Fruit fly (Drosophila melanogaster) whole organism, embryonic: ENCODE results near the gene CG5608.

Experiments
- ATbp ChIP-seq: fragments of 200-800 bp; sonication (Bioruptor generic); optimal IDR thresholded peaks from 2 replicates; lab custom pipeline; 2017; ENCODE audit warnings: missing biosample characterization, mild to moderate bottlenecking, missing genetic modification characterization, missing genetic modification reagents
- Atf3 ChIP-seq: fragments of 200-800 bp; sonication (Bioruptor generic); optimal IDR thresholded peaks from 3 replicates; lab custom pipeline; 2016; ENCODE audit warnings: missing biosample characterization, missing genetic modification characterization
- CG1024 ChIP-seq: fragments of 200-800 bp; sonication (Bioruptor generic); IDR thresholded peaks from 2 replicates; pipeline ENCODE4 v1.3.6; 2022; ENCODE audit warnings: missing biosample characterization, missing genetic modification characterization
- CG11093 ChIP-seq: fragments of 200-800 bp; sonication (Bioruptor generic); IDR thresholded peaks from 3 replicates; pipeline ENCODE4 v1.3.6; 2022; ENCODE audit warnings: missing biosample characterization, missing genetic modification characterization
- CG11695 ChIP-seq: fragments of 200-800 bp; sonication (Bioruptor generic); IDR thresholded peaks from 3 replicates; pipeline ENCODE4 v1.3.6; 2022; ENCODE audit warnings: missing biosample characterization, missing genetic modification characterization
- CG12769 ChIP-seq: fragments of 200-800 bp; sonication (Bioruptor generic); optimal IDR thresholded peaks from 2 replicates; lab custom pipeline; 2019; ENCODE audit warnings: missing biosample characterization, mild to moderate bottlenecking, missing genetic modification characterization, moderate library complexity
- CG13894 ChIP-seq: fragments of 200-800 bp; sonication (Bioruptor generic); optimal IDR thresholded peaks from 3 replicates; lab custom pipeline; 2018; ENCODE audit warnings: missing biosample characterization, mild to moderate bottlenecking, missing genetic modification characterization, moderate library complexity
- CG14860 ChIP-seq: fragments of 200-800 bp; sonication (Bioruptor generic); IDR thresholded peaks from 3 replicates; pipeline ENCODE4 v1.3.6; 2022; ENCODE audit warnings: missing biosample characterization, missing genetic modification characterization; ENCODE audit not compliant: partially characterized antibody
- CG17802 ChIP-seq: fragments of 200-800 bp; sonication (Bioruptor generic); optimal IDR thresholded peaks from 2 replicates; lab custom pipeline; 2018; ENCODE audit warnings: missing biosample characterization, mild to moderate bottlenecking, missing genetic modification characterization, moderate library complexity
- CG17912 ChIP-seq: fragments of 200-800 bp; sonication (Bioruptor generic); optimal IDR thresholded peaks from 2 replicates; lab custom pipeline; 2018; ENCODE audit warnings: missing biosample characterization, mild to moderate bottlenecking, missing genetic modification characterization
- CG18599 ChIP-seq: fragments of 200-800 bp; sonication (Bioruptor generic); optimal IDR thresholded peaks from 3 replicates; lab custom pipeline; 2017; ENCODE audit warnings: missing biosample characterization, missing genetic modification characterization, mild to moderate bottlenecking, moderate library complexity, missing genetic modification reagents
- CG30403 ChIP-seq: fragments of 200-800 bp; sonication (Bioruptor generic); optimal IDR thresholded peaks from 3 replicates; lab custom pipeline; 2016; ENCODE audit warnings: missing biosample characterization, missing genetic modification characterization
- CG4360 ChIP-seq: fragments of 200-800 bp; sonication (Bioruptor generic); IDR thresholded peaks from 2 replicates; pipeline ENCODE4 v1.3.6; 2022; ENCODE audit warnings: missing biosample characterization, missing genetic modification characterization
- CG43689 ChIP-seq: fragments of 200-800 bp; sonication (Bioruptor generic); IDR thresholded peaks from 2 replicates; pipeline ENCODE4 v1.3.6; 2022; ENCODE audit warnings: missing biosample characterization, missing genetic modification characterization
- CG4424 ChIP-seq: fragments of 200-800 bp; sonication (Bioruptor generic); optimal IDR thresholded peaks from 3 replicates; lab custom pipeline; 2016; ENCODE audit warnings: missing biosample characterization, missing genetic modification characterization
- CG6175 ChIP-seq: fragments of 200-800 bp; sonication (Bioruptor generic); IDR thresholded peaks from 3 replicates; pipeline ENCODE4 v1.3.6; 2022; ENCODE audit warnings: missing biosample characterization, missing genetic modification characterization
- CG9609 ChIP-seq: fragments of 200-800 bp; sonication (Bioruptor generic); optimal IDR thresholded peaks from 3 replicates; lab custom pipeline; 2016; ENCODE audit warnings: missing biosample characterization, missing genetic modification characterization
- Camta ChIP-seq: fragments of 200-800 bp; sonication (Bioruptor generic); optimal IDR thresholded peaks from 2 replicates; lab custom pipeline; 2016; ENCODE audit warnings: missing biosample characterization, missing genetic modification characterization
- Dek ChIP-seq: fragments of 200-800 bp; sonication (Bioruptor generic); optimal IDR thresholded peaks from 3 replicates; lab custom pipeline; 2019; ENCODE audit warnings: missing biosample characterization, mild to moderate bottlenecking, missing genetic modification characterization, moderate library complexity
- Dp ChIP-seq: fragments of 200-800 bp; sonication (Bioruptor generic); optimal IDR thresholded peaks from 2 replicates; lab custom pipeline; 2018; ENCODE audit warnings: missing biosample characterization, mild to moderate bottlenecking, missing genetic modification characterization, moderate library complexity
- Gsc ChIP-seq: fragments of 200-800 bp; sonication (Bioruptor generic); IDR thresholded peaks from 2 replicates; pipeline ENCODE4 v1.3.6; 2022; ENCODE audit warnings: missing biosample characterization, missing genetic modification characterization
- HLH4C ChIP-seq: fragments of 200-800 bp; sonication (Bioruptor generic); IDR thresholded peaks from 3 replicates; pipeline ENCODE4 v1.3.6; 2022; ENCODE audit warnings: missing biosample characterization, missing genetic modification characterization; ENCODE audit not compliant: partially characterized antibody
- Hsf ChIP-seq: fragments of 200-800 bp; sonication (Bioruptor generic); optimal IDR thresholded peaks from 3 replicates; lab custom pipeline; 2016; ENCODE audit warnings: missing biosample characterization, missing genetic modification characterization
- NC2β ChIP-seq: fragments of 200-800 bp; sonication (Bioruptor generic); optimal IDR thresholded peaks from 2 replicates; lab custom pipeline; 2016; ENCODE audit warnings: missing biosample characterization, missing genetic modification characterization
- Nf-YC ChIP-seq: fragments of 200-800 bp; optimal IDR thresholded peaks from 3 replicates; lab custom pipeline; 2019; ENCODE audit warnings: missing biosample characterization, mild to moderate bottlenecking, missing genetic modification characterization, moderate library complexity
- Oli ChIP-seq: fragments of 200-800 bp; sonication (Bioruptor generic); optimal IDR thresholded peaks from 2 replicates; lab custom pipeline; 2018; ENCODE audit warnings: missing biosample characterization, mild to moderate bottlenecking, missing genetic modification characterization, moderate library complexity
- Rx ChIP-seq: fragments of 200-800 bp; sonication (Bioruptor generic); IDR thresholded peaks from 2 replicates; pipeline ENCODE4 v1.3.6; 2022; ENCODE audit warnings: missing biosample characterization, missing genetic modification characterization
- Side ChIP-seq: fragments of 200-800 bp; sonication (Bioruptor generic); optimal IDR thresholded peaks from 2 replicates; lab custom pipeline; 2016; ENCODE audit warnings: missing biosample characterization, missing genetic modification characterization
- Six4 ChIP-seq: fragments of 200-800 bp; sonication (Bioruptor generic); optimal IDR thresholded peaks from 2 replicates; lab custom pipeline; 2016; ENCODE audit warnings: missing biosample characterization, missing genetic modification characterization
- Sry-β ChIP-seq: fragments of 200-800 bp; sonication (Bioruptor generic); optimal IDR thresholded peaks from 2 replicates; lab custom pipeline; 2018; ENCODE audit warnings: missing biosample characterization, mild to moderate bottlenecking, missing genetic modification characterization, moderate library complexity
- Sry-δ ChIP-seq: fragments of 200-800 bp; sonication (Bioruptor generic); optimal IDR thresholded peaks from 2 replicates; lab custom pipeline; 2016; ENCODE audit warnings: missing biosample characterization, missing genetic modification characterization
- Usf ChIP-seq: fragments of 200-800 bp; sonication (Bioruptor generic); optimal IDR thresholded peaks from 2 replicates; lab custom pipeline; 2017; ENCODE audit warnings: missing genotype, missing biosample characterization, missing genetic modification characterization
- ash1 ChIP-seq: fragments of 200-800 bp; sonication (Bioruptor generic); optimal IDR thresholded peaks from 2 replicates; lab custom pipeline; 2018; ENCODE audit warnings: missing biosample characterization, mild to moderate bottlenecking, missing genetic modification characterization
- bowl ChIP-seq: fragments of 200-800 bp; sonication (Bioruptor generic); IDR thresholded peaks from 2 replicates; pipeline ENCODE4 v1.3.6; 2022; ENCODE audit warnings: missing biosample characterization, missing genetic modification characterization
- bsh ChIP-seq, 2 experiments: fragments of 200-800 bp; sonication (Bioruptor generic); optimal IDR thresholded peaks; 2 replicates each; lab custom pipeline; 2017 to 2018; ENCODE audit warnings: mild to moderate bottlenecking in 2 of 2, missing biosample characterization in 2 of 2, missing genetic modification characterization in 2 of 2, moderate library complexity in 1 of 2
- chif ChIP-seq, 2 experiments: fragments of 200-800 bp; sonication (Bioruptor generic); optimal IDR thresholded peaks; 3 replicates each; lab custom pipeline; 2016; ENCODE audit warnings: missing biosample characterization in 2 of 2, missing genetic modification characterization in 2 of 2
- crc ChIP-seq: fragments of 200-800 bp; sonication (Bioruptor generic); optimal IDR thresholded peaks from 2 replicates; lab custom pipeline; 2016; ENCODE audit warnings: missing biosample characterization, missing genetic modification characterization
- crp ChIP-seq, 2 experiments: fragments of 200-800 bp; sonication (Bioruptor generic); optimal IDR thresholded peaks; 2 replicates in 1 of 2; 3 replicates in 1 of 2; lab custom pipeline; 2017; ENCODE audit warnings: missing biosample characterization in 2 of 2, missing genetic modification characterization in 2 of 2, mild to moderate bottlenecking in 1 of 2, moderate library complexity in 1 of 2
- h ChIP-seq: fragments of >200 bp; optimal IDR thresholded peaks from 2 replicates; lab custom pipeline; 2017
- kah ChIP-seq: fragments of 200-800 bp; sonication (Bioruptor generic); optimal IDR thresholded peaks from 2 replicates; lab custom pipeline; 2018; ENCODE audit warnings: missing biosample characterization, mild to moderate bottlenecking, missing genetic modification characterization
- lbe ChIP-seq: fragments of 200-800 bp; sonication (Bioruptor generic); optimal IDR thresholded peaks from 2 replicates; lab custom pipeline; 2016; ENCODE audit warnings: missing biosample characterization, mild to moderate bottlenecking, missing genetic modification characterization
- mld ChIP-seq: fragments of 200-800 bp; sonication (Bioruptor generic); IDR thresholded peaks from 3 replicates; pipeline ENCODE4 v1.3.6; 2022; ENCODE audit warnings: missing biosample characterization, missing genetic modification characterization; ENCODE audit not compliant: partially characterized antibody
- pzg ChIP-seq: fragments of 200-800 bp; sonication (Bioruptor generic); optimal IDR thresholded peaks from 3 replicates; lab custom pipeline; 2018; ENCODE audit warnings: missing biosample characterization, mild to moderate bottlenecking, missing genetic modification characterization, moderate library complexity
- sc ChIP-seq, 3 experiments: fragments of >200 bp in 2 of 3; fragments of 200-800 bp in 1 of 3; sonication (Bioruptor generic) in 1 of 3; optimal IDR thresholded peaks; 2 replicates in 2 of 3; 3 replicates in 1 of 3; lab custom pipeline; 2017; ENCODE audit warnings: mild to moderate bottlenecking in 1 of 3, missing biosample characterization in 1 of 3, missing genetic modification characterization in 1 of 3, missing genetic modification reagents in 1 of 3
- slbo ChIP-seq: fragments of 200-800 bp; sonication (Bioruptor generic); IDR thresholded peaks from 2 replicates; pipeline ENCODE4 v1.3.6; 2022; ENCODE audit warnings: missing biosample characterization, missing genetic modification characterization
- slp2 ChIP-seq: fragments of 200-800 bp; sonication (Bioruptor generic); optimal IDR thresholded peaks from 2 replicates; lab custom pipeline; 2016; ENCODE audit warnings: missing biosample characterization, missing genetic modification characterization
- sr ChIP-seq: fragments of 200-800 bp; sonication (Bioruptor generic); IDR thresholded peaks from 3 replicates; pipeline ENCODE4 v1.3.6; 2022; ENCODE audit warnings: missing biosample characterization, missing genetic modification characterization
- tna ChIP-seq: fragments of 200-800 bp; sonication (Bioruptor generic); IDR thresholded peaks from 2 replicates; pipeline ENCODE4 v1.3.6; 2022; ENCODE audit warnings: missing biosample characterization, missing genetic modification characterization; ENCODE audit not compliant: partially characterized antibody
- vvl ChIP-seq: fragments of 200-800 bp; sonication (Bioruptor generic); IDR thresholded peaks from 2 replicates; pipeline ENCODE4 v1.3.6; 2022; ENCODE audit warnings: missing biosample characterization, missing genetic modification characterization
- zfh1 ChIP-seq: fragments of 200-800 bp; sonication (Bioruptor generic); IDR thresholded peaks from 3 replicates; pipeline ENCODE4 v1.3.6; 2022; ENCODE audit warnings: missing biosample characterization, missing genetic modification characterization

CG5608 gene

dm6 chr3R:12448889-12449314 lies 16.2 kb downstream of the CG5608 start, which contains the start of gene CG18549 (continued):
- TF ChIP-seq mld = no peak; the same call in 2 of the 3 replicates
- peak; percentile 95 for TF ChIP-seq Nf-YC
- TF ChIP-seq pzg (GFP tag; lab: Kevin White, UChicago) = peak; percentile 52
- peak; percentile 100 for TF ChIP-seq Camta (GFP tag; lab: Kevin White, UChicago)
- TF ChIP-seq Dek (tag; lab: Kevin White, UChicago) = peak; percentile 100
- peak; percentile 100 for TF ChIP-seq CG30403 (GFP tag; lab: Kevin White, UChicago)
- TF ChIP-seq CG17802 (tag; lab: Kevin White, UChicago) = peak; percentile 95
- peak; percentile 100 for TF ChIP-seq CG17912 (GFP tag; lab: Kevin White, UChicago)
- peak; percentile 44 to 81 for TF ChIP-seq crp (GFP tag; optimal IDR thresholded peaks at IDR 0.05; lab: Kevin White, UChicago)
- peak; percentile 99 for TF ChIP-seq Rx (GFP tag; lab: Robert Waterston, UW)
- peak; percentile 100 for TF ChIP-seq ATbp (GFP tag; lab: Kevin White, UChicago)
- peak; percentile 99 for TF ChIP-seq CG43689 (GFP tag; lab: Robert Waterston, UW)
- TF ChIP-seq Oli = peak; percentile 100
- TF ChIP-seq CG6175 (GFP tag; lab: Robert Waterston, UW) = peak; percentile 99
- peak; percentile 99 for TF ChIP-seq Six4
- peak; percentile 99 for TF ChIP-seq slp2 (GFP tag; lab: Kevin White, UChicago)
- TF ChIP-seq CG14860 (GFP tag; lab: Robert Waterston, UW) = peak; percentile 65
- peak; percentile 83 for TF ChIP-seq Sry-β (GFP tag; lab: Kevin White, UChicago)
- TF ChIP-seq lbe (GFP tag; lab: Kevin White, UChicago) = peak; percentile 99
- TF ChIP-seq crc (GFP tag; lab: Kevin White, UChicago) = peak; percentile 98
- TF ChIP-seq h = no peak
- TF ChIP-seq vvl = peak; percentile 100
- peak; percentile 100 for TF ChIP-seq slbo
- TF ChIP-seq CG9609 (GFP tag; lab: Kevin White, UChicago) = peak; percentile 99
- peak; percentile 100 for TF ChIP-seq CG18599 (GFP tag; lab: Kevin White, UChicago)
- TF ChIP-seq Usf (GFP tag; lab: Kevin White, UChicago) = peak; percentile 98
- peak; percentile 100 for TF ChIP-seq CG11093
- peak; percentile 99 for TF ChIP-seq Gsc (GFP tag; lab: Robert Waterston, UW)
- peak; percentile 99 to 100 for TF ChIP-seq chif (GFP tag; optimal IDR thresholded peaks at IDR 0.05; lab: Kevin White, UChicago)
- TF ChIP-seq ash1 (GFP tag; lab: Kevin White, UChicago) = peak; percentile 98
- peak; percentile 99 for TF ChIP-seq Side (GFP tag; lab: Kevin White, UChicago)
- TF ChIP-seq sr (GFP tag; lab: Robert Waterston, UW) = peak; percentile 99; the same call in 2 of the 3 replicates
- peak; percentile 100 for TF ChIP-seq zfh1 (GFP tag; lab: Robert Waterston, UW)
- peak; percentile 100 for TF ChIP-seq Hsf
- peak; percentile 99 for TF ChIP-seq Atf3 (GFP tag; lab: Kevin White, UChicago)
- peak; percentile 96 for TF ChIP-seq Dp
- TF ChIP-seq kah (GFP tag; lab: Kevin White, UChicago) = peak; percentile 99
- TF ChIP-seq CG4360 (GFP tag; lab: Robert Waterston, UW) = peak; percentile 95
- peak; percentile 100 for TF ChIP-seq CG4424 (GFP tag; lab: Kevin White, UChicago)
- no peak for TF ChIP-seq sc (optimal IDR thresholded peaks at IDR 0.05; lab: Kevin White, UChicago)
- peak; percentile 100 for TF ChIP-seq sc (GFP tag; optimal IDR thresholded peaks at IDR 0.05; lab: Kevin White, UChicago)
- peak; percentile 62 for TF ChIP-seq tna (GFP tag; lab: Robert Waterston, UW)
- TF ChIP-seq NC2β (GFP tag; lab: Kevin White, UChicago) = peak; percentile 99
- TF ChIP-seq Sry-δ (GFP tag; lab: Kevin White, UChicago) = peak; percentile 87
- TF ChIP-seq CG1024 (GFP tag; lab: Robert Waterston, UW) = peak; percentile 98
- TF ChIP-seq HLH4C (GFP tag; lab: Robert Waterston, UW) = peak; percentile 73
- TF ChIP-seq CG13894 = peak; percentile 99
- peak; percentile 100 for TF ChIP-seq bowl (GFP tag; lab: Robert Waterston, UW)
- TF ChIP-seq bsh (GFP tag; optimal IDR thresholded peaks at IDR 0.05; lab: Kevin White, UChicago) = peak; percentile 100
- peak; percentile 100 for TF ChIP-seq CG11695 (GFP tag; lab: Robert Waterston, UW)
- TF ChIP-seq CG12769 (tag; lab: Kevin White, UChicago) = peak; percentile 99
